Worm (Caenorhabditis elegans): ENCODE results near the gene vhl-1.

DNA sequence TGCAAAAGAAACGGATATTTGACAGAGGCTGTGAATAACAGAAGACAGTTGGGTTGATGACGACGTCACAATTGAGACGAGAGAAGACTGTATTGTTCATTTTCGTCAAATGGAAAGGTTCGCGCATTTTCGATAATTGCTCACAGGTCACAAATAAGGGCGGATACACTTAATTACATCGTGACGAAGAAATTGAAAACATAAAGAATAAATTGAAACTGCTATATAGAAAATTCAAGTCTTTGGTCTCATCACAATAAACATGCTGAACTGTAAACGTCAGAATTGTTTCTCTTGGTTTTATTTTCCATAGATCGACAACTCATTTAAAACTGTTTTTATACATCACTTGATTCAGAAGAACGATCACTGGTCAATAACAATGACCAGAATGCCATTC lies 19.7 kb downstream of the vhl-1 start, which contains the start of gene ZK455.5:
- TF ChIP-seq nhr-111 (GFP tag; optimal IDR thresholded peaks at IDR 0.05) (no peak), snpc-4 (tag; optimal IDR thresholded peaks at IDR 0.05) (no peak), nhr-11 (tag; optimal IDR thresholded peaks at IDR 0.05) (no peak), zip-2 (tag; optimal IDR thresholded peaks at IDR 0.05) (no peak), nhr-76 (tag; optimal IDR thresholded peaks at IDR 0.05) (no peak), mxl-3 (GFP tag; optimal IDR thresholded peaks at IDR 0.05) (no peak), ztf-11 (tag; optimal IDR thresholded peaks at IDR 0.05) (no peak), daf-12 (tag; optimal IDR thresholded peaks at IDR 0.05) (no peak), egl-27 (tag; optimal IDR thresholded peaks at IDR 0.05) (no peak), T20F7.1 (GFP tag; optimal IDR thresholded peaks at IDR 0.05) (no peak), D1046.2 (GFP tag; IDR thresholded peaks at IDR 0.05) (no peak)

Measured in whole organism, L4 larva.